Worm (Caenorhabditis elegans) whole organism, L4 larva: ENCODE measurements around the gene cubn-1.

ENCODE experiments used
- ZK337.2 ChIP-seq: fragments of 200-800 bp; sonication (Bioruptor generic); IDR thresholded peaks from 2 replicates; pipeline ENCODE4 v1.3.6; 2022; ENCODE audit warnings: missing genetic modification reagents, missing genetic modification characterization, missing compliant biosample characterization
- aha-1 ChIP-seq: fragments of 150-350 bp; peaks from one replicate; lab custom pipeline; 2014; ENCODE audit warnings: missing biosample characterization, missing genetic modification characterization
- ceh-82 ChIP-seq: sonication (generic microtip); optimal IDR thresholded peaks from 2 replicates; lab custom pipeline; 2017; ENCODE audit warnings: missing biosample characterization, missing genetic modification characterization
- ces-1 ChIP-seq: fragments of 150-350 bp; sonication (generic microtip); optimal IDR thresholded peaks from 4 replicates; lab custom pipeline; 2014; ENCODE audit warnings: missing biosample characterization, missing genetic modification reagents, missing genetic modification characterization
- cey-2 ChIP-seq: sonication (generic microtip); optimal IDR thresholded peaks from 3 replicates; lab custom pipeline; 2017; ENCODE audit warnings: missing genetic modification characterization, mild to moderate bottlenecking, missing compliant biosample characterization, antibody characterized with exemption, borderline replicate concordance; ENCODE audit not compliant: insufficient read depth
- daf-16 ChIP-seq, 3 experiments: sonication (generic microtip); optimal IDR thresholded peaks; 2 replicates each; lab custom pipeline; 2016 to 2017; ENCODE audit warnings: missing genetic modification characterization in 3 of 3, missing genetic modification reagents in 3 of 3, mild to moderate bottlenecking in 2 of 3, missing compliant biosample characterization in 2 of 3, missing biosample characterization in 1 of 3, moderate library complexity in 1 of 3
- dmd-6 ChIP-seq: fragments of 200-800 bp; sonication (Bioruptor generic); IDR thresholded peaks from 2 replicates; pipeline ENCODE4 v1.3.6; 2022; ENCODE audit warnings: missing genetic modification reagents, missing genetic modification characterization, missing compliant biosample characterization
- dpl-1 ChIP-seq: fragments of 150-350 bp; optimal IDR thresholded peaks from 2 replicates; lab custom pipeline; 2014; ENCODE audit warnings: missing biosample characterization, missing genetic modification reagents, missing genetic modification characterization
- dve-1 ChIP-seq: sonication (generic microtip); optimal IDR thresholded peaks from 2 replicates; lab custom pipeline; 2017; ENCODE audit warnings: antibody characterized with exemption, mild to moderate bottlenecking, missing genetic modification characterization, missing compliant biosample characterization; ENCODE audit not compliant: insufficient read depth
- fkh-10 ChIP-seq: fragments of 150-350 bp; optimal IDR thresholded peaks from 2 replicates; lab custom pipeline; 2014; ENCODE audit warnings: missing biosample characterization, missing genetic modification reagents, missing genetic modification characterization
- fos-1 ChIP-seq: fragments of 150-350 bp; optimal IDR thresholded peaks from 2 replicates; lab custom pipeline; 2014; ENCODE audit warnings: missing biosample characterization, missing genetic modification characterization
- gei-8 ChIP-seq: fragments of 200-800 bp; sonication (Bioruptor generic); optimal IDR thresholded peaks from 2 replicates; lab custom pipeline; 2018; ENCODE audit warnings: mild to moderate bottlenecking, missing genetic modification characterization, missing compliant biosample characterization
- hlh-11 ChIP-seq: fragments of 200-800 bp; sonication (Bioruptor generic); optimal IDR thresholded peaks from 2 replicates; lab custom pipeline; 2018; ENCODE audit warnings: mild to moderate bottlenecking, missing genetic modification characterization, missing compliant biosample characterization
- hlh-30 ChIP-seq: sonication (generic microtip); optimal IDR thresholded peaks from 2 replicates; lab custom pipeline; 2017; ENCODE audit warnings: antibody characterized with exemption, mild to moderate bottlenecking, missing genetic modification characterization, missing compliant biosample characterization; ENCODE audit not compliant: insufficient read depth
- lim-7 ChIP-seq: fragments of 200-800 bp; sonication (Bioruptor generic); IDR thresholded peaks from 2 replicates; pipeline ENCODE4 v1.3.6; 2022; ENCODE audit warnings: missing genetic modification characterization, missing compliant biosample characterization
- lin-1 ChIP-seq: fragments of 200-800 bp; sonication (Bioruptor generic); IDR thresholded peaks from 2 replicates; pipeline ENCODE4 v1.3.6; 2022; ENCODE audit warnings: missing genetic modification reagents, missing genetic modification characterization, missing compliant biosample characterization
- lin-39 ChIP-seq: fragments of 150-350 bp; optimal IDR thresholded peaks from 2 replicates; lab custom pipeline; 2014; ENCODE audit warnings: missing biosample characterization, missing genetic modification reagents, missing genetic modification characterization
- madf-5 ChIP-seq, 2 experiments: fragments of 200-800 bp; sonication (Bioruptor generic); IDR thresholded peaks; 2 replicates each; pipeline ENCODE4 v1.3.6; 2022; ENCODE audit warnings: missing compliant biosample characterization in 2 of 2, missing genetic modification characterization in 2 of 2
- madf-9 ChIP-seq: fragments of 200-800 bp; sonication (Bioruptor generic); conservative IDR thresholded peaks from 2 replicates; pipeline ENCODE4 v1.3.6; 2022; ENCODE audit warnings: missing genetic modification reagents, missing genetic modification characterization, missing compliant biosample characterization
- mdl-1 ChIP-seq, 2 experiments: fragments of 150-350 bp in 1 of 2; sonication (generic microtip) in 1 of 2; optimal IDR thresholded peaks; 2 replicates each; lab custom pipeline; 2014 to 2017; ENCODE audit warnings: missing biosample characterization in 2 of 2, missing genetic modification characterization in 2 of 2
- mep-1 ChIP-seq: fragments of 150-350 bp; sonication (generic microtip); optimal IDR thresholded peaks from 3 replicates; lab custom pipeline; 2014; ENCODE audit warnings: missing biosample characterization, missing genetic modification characterization
- mxl-2 ChIP-seq: fragments of 200-800 bp; sonication (Bioruptor generic); conservative IDR thresholded peaks from 2 replicates; pipeline ENCODE4 v1.3.6; 2022; ENCODE audit warnings: missing genetic modification reagents, missing genetic modification characterization, missing compliant biosample characterization
- mxl-3 ChIP-seq: fragments of 200-800 bp; sonication (Bioruptor generic); optimal IDR thresholded peaks from 2 replicates; lab custom pipeline; 2018; ENCODE audit warnings: mild to moderate bottlenecking, missing genetic modification characterization, missing compliant biosample characterization
- nhr-11 ChIP-seq: fragments of 150-350 bp; optimal IDR thresholded peaks from 2 replicates; lab custom pipeline; 2014; ENCODE audit warnings: missing biosample characterization, missing genetic modification characterization
- nhr-25 ChIP-seq: sonication (generic microtip); optimal IDR thresholded peaks from 2 replicates; lab custom pipeline; 2017; ENCODE audit warnings: missing genetic modification characterization, mild to moderate bottlenecking, missing compliant biosample characterization, antibody characterized with exemption, moderate library complexity, borderline replicate concordance; ENCODE audit not compliant: insufficient read depth
- nhr-28 ChIP-seq: fragments of 150-350 bp; optimal IDR thresholded peaks from 2 replicates; lab custom pipeline; 2014; ENCODE audit warnings: missing biosample characterization, missing genetic modification characterization
- nhr-42 ChIP-seq: fragments of 200-800 bp; sonication (Bioruptor generic); IDR thresholded peaks from 2 replicates; pipeline ENCODE4 v1.3.6; 2022; ENCODE audit warnings: missing genetic modification characterization, missing compliant biosample characterization
- nhr-48 ChIP-seq: sonication (generic microtip); optimal IDR thresholded peaks from 2 replicates; lab custom pipeline; 2016; ENCODE audit warnings: mild to moderate bottlenecking, missing genetic modification characterization, missing compliant biosample characterization
- nhr-6 ChIP-seq: fragments of 150-350 bp; optimal IDR thresholded peaks from 2 replicates; lab custom pipeline; 2014; ENCODE audit warnings: missing biosample characterization, missing genetic modification characterization
- nhr-77 ChIP-seq: fragments of 150-350 bp; optimal IDR thresholded peaks from 2 replicates; lab custom pipeline; 2014; ENCODE audit warnings: missing biosample characterization, missing genetic modification characterization
- php-3 ChIP-seq: fragments of 200-800 bp; sonication (Bioruptor generic); IDR thresholded peaks from 2 replicates; pipeline ENCODE4 v1.3.6; 2022; ENCODE audit warnings: missing genetic modification reagents, missing genetic modification characterization, missing compliant biosample characterization
- pqm-1 ChIP-seq: sonication (generic microtip); optimal IDR thresholded peaks from 2 replicates; lab custom pipeline; 2017; ENCODE audit warnings: missing biosample characterization, missing genetic modification characterization
- set-16 ChIP-seq: fragments of 200-800 bp; sonication (Bioruptor generic); IDR thresholded peaks from 2 replicates; pipeline ENCODE4 v1.3.6; 2022; ENCODE audit warnings: missing genetic modification reagents, missing genetic modification characterization, missing compliant biosample characterization
- snpc-4 ChIP-seq: fragments of 150-350 bp; optimal IDR thresholded peaks from 2 replicates; lab custom pipeline; 2014; ENCODE audit warnings: missing biosample characterization, missing genetic modification characterization
- tag-97 ChIP-seq: fragments of 200-800 bp; sonication (Bioruptor generic); IDR thresholded peaks from 2 replicates; pipeline ENCODE4 v1.3.6; 2022; ENCODE audit warnings: missing genetic modification characterization, missing compliant biosample characterization
- tra-1 ChIP-seq: fragments of 200-800 bp; sonication (Bioruptor generic); IDR thresholded peaks from 2 replicates; pipeline ENCODE4 v1.3.6; 2022; ENCODE audit warnings: missing genetic modification reagents, missing genetic modification characterization, missing compliant biosample characterization
- unc-62 ChIP-seq, 3 experiments: fragments of 150-350 bp in 1 of 3; sonication (generic microtip); optimal IDR thresholded peaks in 2 of 3; peaks in 1 of 3; 1 replicate in 1 of 3; 2 replicates in 2 of 3; lab custom pipeline; 2014 to 2017; ENCODE audit warnings: missing biosample characterization in 3 of 3, missing genetic modification characterization in 3 of 3, missing genetic modification reagents in 3 of 3, missing genotype in 1 of 3
- vab-7 ChIP-seq: fragments of 200-800 bp; sonication (Bioruptor generic); IDR thresholded peaks from 2 replicates; pipeline ENCODE4 v1.3.6; 2022; ENCODE audit warnings: missing genetic modification reagents, missing genetic modification characterization, missing compliant biosample characterization

cubn-1 gene

ce11 chrV:12632048-12632447 is 20.9 kb downstream of the cubn-1 start, which contains the start of gene srx-113:
Gene srx-113 (minus strand): TSS chrV:12632148.
- TF ChIP-seq lin-1 (GFP tag; lab: Robert Waterston, UW) (no peak), vab-7 (GFP tag; lab: Robert Waterston, UW) (no peak)

ce11 chrV:12633046-12633445 is 21.9 kb downstream of the cubn-1 start:
- no peak for TF ChIP-seq ces-1 (GFP tag; lab: Kevin White, UChicago)
- TF ChIP-seq dpl-1 (GFP tag; lab: Kevin White, UChicago), result no peak
- no peak for TF ChIP-seq lim-7 (GFP tag; lab: Robert Waterston, UW)
- TF ChIP-seq, all 104 proteins: peak for 0

ce11 chrV:12634050-12634449 is 22.9 kb downstream of the cubn-1 start:
- peak; percentile 45 for TF ChIP-seq pqm-1 (tag; lab: Kevin White, UChicago)
- no peak for TF ChIP-seq nhr-6 (tag; lab: Kevin White, UChicago)
- peak; percentile 36 for TF ChIP-seq nhr-28 (tag; lab: Kevin White, UChicago)

- TF ChIP-seq nhr-25, result no peak
- TF ChIP-seq daf-16 (GFP tag; optimal IDR thresholded peaks at IDR 0.05; lab: Kevin White, UChicago), result peak in 1 of 2 experiments; percentile 15
- TF ChIP-seq daf-16 (tag; optimal IDR thresholded peaks at IDR 0.05; lab: Kevin White, UChicago), result peak; percentile 26
- TF ChIP-seq nhr-6 (tag; lab: Kevin White, UChicago), result peak; percentile 20
- TF ChIP-seq mxl-2 (GFP tag; lab: Robert Waterston, UW), result peak; percentile 95
- TF ChIP-seq gei-8, result no peak
- TF ChIP-seq aha-1 (tag; lab: Kevin White, UChicago), result peak; percentile 91
- no peak for TF ChIP-seq mdl-1 (tag; optimal IDR thresholded peaks at IDR 0.05; lab: Kevin White, UChicago)
- TF ChIP-seq, all 104 proteins: peak for 4
These were observed 23.6 kb downstream of the cubn-1 start for ce11 chrV:12634746-12635145.

- peak; percentile 51 for TF ChIP-seq dmd-6 (GFP tag; lab: Robert Waterston, UW)
- TF ChIP-seq aha-1 (tag; lab: Kevin White, UChicago), result peak; percentile 30
- TF ChIP-seq mxl-3, result peak; percentile 44
- peak; percentile 86 for TF ChIP-seq nhr-28 (tag; lab: Kevin White, UChicago)
- no peak for TF ChIP-seq madf-9
- no peak for TF ChIP-seq daf-16 (GFP tag; optimal IDR thresholded peaks at IDR 0.05; lab: Kevin White, UChicago)
- TF ChIP-seq daf-16 (tag; optimal IDR thresholded peaks at IDR 0.05; lab: Kevin White, UChicago), result peak; percentile 45
- TF ChIP-seq set-16 (GFP tag; lab: Robert Waterston, UW), result no peak
- no peak for TF ChIP-seq madf-5 (GFP tag; IDR thresholded peaks at IDR 0.05; lab: Robert Waterston, UW)
- peak; percentile 87 for TF ChIP-seq dve-1
- TF ChIP-seq mdl-1 (tag; optimal IDR thresholded peaks at IDR 0.05; lab: Kevin White, UChicago), result peak; percentile 58 to 85
- peak; percentile 86 for TF ChIP-seq hlh-30 (tag; lab: Kevin White, UChicago)
- peak; percentile 50; the same call in 1 of the 2 replicates for TF ChIP-seq php-3
- no peak for TF ChIP-seq nhr-48
- TF ChIP-seq nhr-77 (tag; lab: Kevin White, UChicago), result peak; percentile 76
- no peak for TF ChIP-seq lin-39 (tag; lab: Kevin White, UChicago)
- peak; percentile 38 for TF ChIP-seq hlh-11 (tag; lab: Kevin White, UChicago)
These were observed 24.1 kb downstream of the cubn-1 start for ce11 chrV:12635218-12635617.

ce11 chrV:12636248-12636647 is 25.1 kb downstream of the cubn-1 start:
- TF ChIP-seq aha-1 (tag; lab: Kevin White, UChicago) (peak; percentile 32), ceh-82 (tag; lab: Kevin White, UChicago) (no peak), cey-2 (tag; lab: Kevin White, UChicago) (no peak), mxl-2 (GFP tag; lab: Robert Waterston, UW) (no peak), nhr-42 (no peak), ZK337.2 (GFP tag; lab: Robert Waterston, UW) (no peak), unc-62 (GFP tag; optimal IDR thresholded peaks at IDR 0.05 in 1 of 2; lab: Kevin White, UChicago) (peak in 1 of 2 experiments; percentile 28), unc-62 (tag; optimal IDR thresholded peaks at IDR 0.05; lab: Kevin White, UChicago) (no peak), nhr-48 (peak; percentile 13), vab-7 (GFP tag; lab: Robert Waterston, UW) (no peak), snpc-4 (tag; lab: Kevin White, UChicago) (no peak), fos-1 (tag; lab: Kevin White, UChicago) (no peak), daf-16 (GFP tag; optimal IDR thresholded peaks at IDR 0.05; lab: Kevin White, UChicago) (peak in 1 of 2 experiments; percentile 50), daf-16 (tag; optimal IDR thresholded peaks at IDR 0.05; lab: Kevin White, UChicago) (no peak), tag-97 (GFP tag; lab: Robert Waterston, UW) (no peak), hlh-11 (tag; lab: Kevin White, UChicago) (peak; percentile 42), tra-1 (GFP tag; lab: Robert Waterston, UW) (0 out of 2 replicates have a peak, but pooled peaks have one; percentile 43), mdl-1 (tag; optimal IDR thresholded peaks at IDR 0.05; lab: Kevin White, UChicago) (peak in 1 of 2 experiments; percentile 20), mep-1 (tag; lab: Kevin White, UChicago) (peak; percentile 1), hlh-30 (tag; lab: Kevin White, UChicago) (peak; percentile 26), fkh-10 (GFP tag; lab: Kevin White, UChicago) (no peak), nhr-11 (tag; lab: Kevin White, UChicago) (peak; percentile 35)
